Fruit fly (Drosophila melanogaster): Measurements from ENCODE around the gene Mulk.

- no peak for TF ChIP-seq CTCF (optimal IDR thresholded peaks at IDR 0.05)
- no peak for TF ChIP-seq CG8478 (optimal IDR thresholded peaks at IDR 0.05)
Observed at dm6 chr2L:10261774-10262173, 8.1 kb upstream of the Mulk start.

Measured in S2 (cell line).